Fruit fly (Drosophila melanogaster) S2 (cell line): ENCODE measurements around the gene CG4161.

ENCODE experiments used
- CG8478 ChIP-seq: fragments of >200 bp; optimal IDR thresholded peaks from 2 replicates; lab custom pipeline; 2018
- CTCF ChIP-seq, 2 experiments: fragments of >200 bp; optimal IDR thresholded peaks; 2 replicates each; lab custom pipeline; 2018

- TF ChIP-seq CG8478 (lab: Kevin White, UChicago) (no peak), CTCF (optimal IDR thresholded peaks at IDR 0.05; lab: Kevin White, UChicago) (no peak)
These were observed 9.0 kb upstream of the CG4161 start for dm6 chr2L:15424135-15424534.
